Fruit fly (Drosophila melanogaster): Measurements from ENCODE around the gene Snmp1.

dm6 chr3R:21126673-21127284, 41.2 kb downstream of the Snmp1 start:
- TF ChIP-seq psq (optimal IDR thresholded peaks at IDR 0.05) (no peak), ttk (optimal IDR thresholded peaks at IDR 0.05) (no peak), h (optimal IDR thresholded peaks at IDR 0.05) (no peak), insv (optimal IDR thresholded peaks at IDR 0.05) (no peak)

Measured in Kc167 (cell line).